Worm (Caenorhabditis elegans): ENCODE measurements around the gene C32B5.7.
"Not testable (repeated sequence)": the region's sequence is repeated elsewhere in the genome, so short reads cannot be mapped to it uniquely, and the experiment has no call there.

C32B5.7 gene

ce11 chrII:930871-931270 lies 29.5 kb upstream of the C32B5.7 start, which contains the start of gene fbxc-34:
Gene fbxc-34, plus strand, starts transcription at chrII:931171.
- not testable (repeated sequence) for TF ChIP-seq F37D6.2 (tag; optimal IDR thresholded peaks at IDR 0.05); daf-19 (GFP tag; conservative IDR thresholded peaks at IDR 0.05); set-16 (GFP tag; IDR thresholded peaks at IDR 0.05)

DNA sequence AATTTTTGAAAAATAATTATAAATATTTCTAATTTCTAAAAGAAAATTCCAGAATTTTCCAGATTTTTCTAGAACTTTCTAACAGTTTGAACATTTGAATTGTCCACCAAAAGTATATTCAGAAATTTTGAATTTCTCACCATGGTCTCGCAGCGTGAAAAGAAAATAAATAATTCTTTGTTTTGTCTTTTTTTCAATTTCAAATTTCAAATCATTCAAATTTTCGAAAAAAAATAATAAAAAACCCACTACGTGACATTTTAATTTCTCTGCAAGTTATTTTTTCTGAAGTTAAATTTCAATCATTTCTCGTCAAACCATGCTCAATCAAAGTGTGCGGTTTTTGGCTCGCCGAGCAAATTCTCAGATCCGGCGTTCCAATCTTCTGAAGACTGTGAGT lies 27.6 kb upstream of the C32B5.7 start, which contains the start of gene acs-15:
TSS of gene acs-15 (plus strand) at position 301 of the 400 bp plus-strand sequence.
- no peak for TF ChIP-seq nhr-11 (tag; optimal IDR thresholded peaks at IDR 0.05)
- no peak for TF ChIP-seq R02D3.7 (tag; optimal IDR thresholded peaks at IDR 0.05)
- TF ChIP-seq tag-97 (GFP tag; IDR thresholded peaks at IDR 0.05): no peak
- TF ChIP-seq spr-1 (tag; optimal IDR thresholded peaks at IDR 0.05): no peak
- TF ChIP-seq nhr-28 (tag; optimal IDR thresholded peaks at IDR 0.05): no peak
- no peak for TF ChIP-seq lin-29 (GFP tag; IDR thresholded peaks at IDR 0.05)
- TF ChIP-seq madf-9 (GFP tag; conservative IDR thresholded peaks at IDR 0.05): no peak
- TF ChIP-seq nhr-10 (tag; optimal IDR thresholded peaks at IDR 0.05): no peak
- TF ChIP-seq dmd-9 (GFP tag; IDR thresholded peaks at IDR 0.05): no peak

DNA sequence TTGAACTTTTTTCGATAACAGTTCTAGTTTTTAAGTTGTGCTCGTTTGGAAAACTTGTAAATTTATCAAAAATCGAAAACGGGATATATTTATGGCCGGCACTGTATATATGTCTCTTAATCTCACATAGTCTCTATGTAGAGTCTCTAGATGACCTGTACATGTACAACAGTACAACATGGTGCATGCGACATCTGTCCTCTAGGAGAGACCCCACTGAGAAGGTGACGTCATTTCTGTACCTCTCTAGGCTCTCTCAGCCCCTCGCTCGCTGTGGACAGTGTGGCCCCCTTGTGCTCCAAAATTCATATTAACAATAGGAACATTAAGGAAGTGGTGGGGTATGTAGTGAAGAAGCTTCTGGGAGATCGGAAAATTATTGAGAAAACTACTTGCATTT lies 23.1 kb upstream of the C32B5.7 start:
- no peak for TF ChIP-seq zfp-2 (tag; optimal IDR thresholded peaks at IDR 0.05)
- no peak for TF ChIP-seq T26A8.4 (GFP tag; IDR thresholded peaks at IDR 0.05)
- TF ChIP-seq aha-1 (tag): peak; percentile 23
- no peak for TF ChIP-seq nhr-48 (tag; optimal IDR thresholded peaks at IDR 0.05)
- TF ChIP-seq ceh-62 (tag; optimal IDR thresholded peaks at IDR 0.05): no peak
- no peak for TF ChIP-seq unc-39 (tag; optimal IDR thresholded peaks at IDR 0.05)
- no peak for TF ChIP-seq saeg-2 (GFP tag; IDR thresholded peaks at IDR 0.05)
- peak in 1 of 2 experiments; percentile 28 for TF ChIP-seq unc-62 (GFP tag; optimal IDR thresholded peaks at IDR 0.05 in 1 of 2)
- no peak for TF ChIP-seq unc-62 (tag; optimal IDR thresholded peaks at IDR 0.05)
- no peak for TF ChIP-seq lin-39 (tag; optimal IDR thresholded peaks at IDR 0.05)
- TF ChIP-seq ceh-32 (tag; optimal IDR thresholded peaks at IDR 0.05; ENCODE audit: poor library complexity): no peak
- TF ChIP-seq dpl-1 (GFP tag; optimal IDR thresholded peaks at IDR 0.05): no peak
- no peak for TF ChIP-seq nhr-237 (tag; optimal IDR thresholded peaks at IDR 0.05)

ce11 chrII:938549-938948 lies 21.8 kb upstream of the C32B5.7 start, which contains the start of gene R07C3.3:
Gene R07C3.3, plus strand, starts transcription at chrII:938849.
- TF ChIP-seq lin-13 (GFP tag; optimal IDR thresholded peaks at IDR 0.05) (no peak), zip-2 (tag; optimal IDR thresholded peaks at IDR 0.05) (no peak), ceh-44 (GFP tag; IDR thresholded peaks at IDR 0.05) (no peak), dmd-8 (GFP tag; IDR thresholded peaks at IDR 0.05) (no peak), nhr-237 (tag; optimal IDR thresholded peaks at IDR 0.05) (no peak), fkh-10 (GFP tag; optimal IDR thresholded peaks at IDR 0.05) (no peak), nhr-76 (tag; optimal IDR thresholded peaks at IDR 0.05) (no peak)

DNA sequence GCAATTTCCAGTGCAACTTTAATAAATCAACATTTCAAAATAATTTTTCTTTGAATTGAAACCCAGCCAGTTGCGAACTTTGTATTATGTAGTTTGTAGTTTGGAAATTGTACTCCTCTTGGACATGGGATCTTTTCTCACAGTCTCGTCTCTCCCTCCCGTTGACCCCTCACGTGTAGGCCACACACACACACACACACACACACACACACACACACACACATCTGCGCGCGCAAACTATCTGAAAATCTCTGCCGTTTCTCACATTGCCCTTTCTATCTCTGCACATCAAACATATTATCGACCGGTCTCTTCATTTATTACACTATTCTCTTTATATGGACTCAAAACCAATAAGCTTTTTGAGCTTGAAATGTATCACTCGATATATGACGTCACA lies 19.5 kb upstream of the C32B5.7 start, which contains the start of gene fbxc-36:
TSS of gene fbxc-36 (plus strand) at position 205 of the 400 bp plus-strand sequence.
- TF ChIP-seq nhr-28 (tag; optimal IDR thresholded peaks at IDR 0.05) (peak; percentile 53), dpl-1 (GFP tag; optimal IDR thresholded peaks at IDR 0.05) (no peak), lin-13 (GFP tag; optimal IDR thresholded peaks at IDR 0.05) (no peak), php-3 (GFP tag; IDR thresholded peaks at IDR 0.05) (no peak)

DNA sequence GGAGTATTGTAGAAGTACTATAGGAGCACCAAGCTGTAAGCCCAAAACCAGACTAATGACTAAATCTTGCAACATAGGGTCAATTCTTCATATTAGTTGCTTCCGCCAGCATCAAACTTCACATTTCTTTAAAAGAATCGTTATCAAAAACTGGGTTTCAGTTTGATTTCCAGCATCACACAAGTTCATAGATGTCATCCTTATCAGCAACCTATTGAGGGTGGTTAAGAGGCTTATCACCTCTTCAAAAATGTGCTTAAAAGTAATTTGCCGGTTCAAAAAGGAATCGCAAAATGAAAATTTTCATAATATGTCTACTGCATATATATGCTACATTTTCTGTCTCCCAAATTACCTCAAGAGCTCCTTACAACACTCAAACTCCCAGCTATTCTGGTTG lies 16.6 kb upstream of the C32B5.7 start, which contains the start of gene clec-43:
TSS of gene clec-43 (plus strand) at position 294 of the 400 bp plus-strand sequence.
- TF ChIP-seq nhr-111 (GFP tag; optimal IDR thresholded peaks at IDR 0.05) (no peak), hlh-11 (tag; optimal IDR thresholded peaks at IDR 0.05) (peak; percentile 32), zfp-2 (tag; optimal IDR thresholded peaks at IDR 0.05) (no peak), dve-1 (tag; optimal IDR thresholded peaks at IDR 0.05; ENCODE audit: insufficient read depth) (no peak), nhr-76 (tag; optimal IDR thresholded peaks at IDR 0.05) (no peak), hlh-30 (tag; optimal IDR thresholded peaks at IDR 0.05; ENCODE audit: insufficient read depth) (no peak), sdz-12 (GFP tag; optimal IDR thresholded peaks at IDR 0.05) (no peak), dmd-6 (GFP tag; IDR thresholded peaks at IDR 0.05) (peak; percentile 81), nhr-28 (tag; optimal IDR thresholded peaks at IDR 0.05) (peak; percentile 70), D1046.2 (GFP tag; IDR thresholded peaks at IDR 0.05) (no peak), lin-39 (tag; optimal IDR thresholded peaks at IDR 0.05) (no peak), madf-9 (GFP tag; conservative IDR thresholded peaks at IDR 0.05) (no peak), aha-1 (tag) (no peak), vab-7 (GFP tag; IDR thresholded peaks at IDR 0.05) (no peak), nhr-77 (tag; optimal IDR thresholded peaks at IDR 0.05) (peak; percentile 36), pqm-1 (tag; optimal IDR thresholded peaks at IDR 0.05) (peak; percentile 92)
